Fruit fly (Drosophila melanogaster): ENCODE data around the gene CtsK1.

The CtsK1 gene

dm6 chr3L:13993742-13994719, at the start of gene CtsK1:
TSS of gene CtsK1 (plus strand) at chr3L:13994231.
- TF ChIP-seq CG7745 (tag; optimal IDR thresholded peaks at IDR 0.05) (no peak), jumu (GFP tag; optimal IDR thresholded peaks at IDR 0.05) (no peak), CG1832 (GFP tag; optimal IDR thresholded peaks at IDR 0.05) (no peak), CG8359 (GFP tag; optimal IDR thresholded peaks at IDR 0.05; ENCODE audit: borderline replicate concordance) (no peak), sens-2 (GFP tag; IDR thresholded peaks at IDR 0.05) (no peak), esg (GFP tag; conservative IDR thresholded peaks at IDR 0.05) (0 out of 2 replicates have a peak, but pooled peaks have one; percentile 17), TFAM (GFP tag; optimal IDR thresholded peaks at IDR 0.05) (no peak), CG12659 (GFP tag; optimal IDR thresholded peaks at IDR 0.05) (peak; percentile 58), Lhr (GFP tag; optimal IDR thresholded peaks at IDR 0.05) (peak; percentile 39), fru (optimal IDR thresholded peaks at IDR 0.05) (no peak), CG6813 (GFP tag; optimal IDR thresholded peaks at IDR 0.05) (peak; percentile 1), dati (GFP tag; IDR thresholded peaks at IDR 0.05) (0 out of 2 replicates have a peak, but pooled peaks have one; percentile 4), CG12942 (GFP tag; optimal IDR thresholded peaks at IDR 0.05) (no peak), danr (GFP tag; IDR thresholded peaks at IDR 0.05) (no peak), jing (GFP tag; optimal IDR thresholded peaks at IDR 0.05) (no peak), slbo (GFP tag; IDR thresholded peaks at IDR 0.05) (peak; percentile 49), crc (GFP tag; optimal IDR thresholded peaks at IDR 0.05) (no peak), CG6175 (GFP tag; IDR thresholded peaks at IDR 0.05) (no peak), hbn (GFP tag; IDR thresholded peaks at IDR 0.05; ENCODE audit: partially characterized antibody) (peak; percentile 72), CG2678 (tag; optimal IDR thresholded peaks at IDR 0.05) (peak; percentile 48), CG8290 (GFP tag; optimal IDR thresholded peaks at IDR 0.05) (no peak), CG8290 (tag; optimal IDR thresholded peaks at IDR 0.05) (no peak), yki (optimal IDR thresholded peaks at IDR 0.05) (no peak), MTF-1 (GFP tag; optimal IDR thresholded peaks at IDR 0.05; ENCODE audit: borderline replicate concordance) (no peak), CG10979 (tag; optimal IDR thresholded peaks at IDR 0.05) (peak; percentile 6), Adf1 (GFP tag; IDR thresholded peaks at IDR 0.05) (no peak), dm (GFP tag; optimal IDR thresholded peaks at IDR 0.05) (no peak), CG13424 (tag; optimal IDR thresholded peaks at IDR 0.05) (peak; percentile 30), CG18262 (tag; optimal IDR thresholded peaks at IDR 0.05) (peak; percentile 50), slp2 (GFP tag; optimal IDR thresholded peaks at IDR 0.05) (no peak), chm (GFP tag; IDR thresholded peaks at IDR 0.05) (no peak), sna (GFP tag; IDR thresholded peaks at IDR 0.05; ENCODE audit: partially characterized antibody) (peak; percentile 47; the same call in 1 of the 2 replicates), PHDP (tag; optimal IDR thresholded peaks at IDR 0.05) (peak; percentile 32), CG11247 (GFP tag; IDR thresholded peaks at IDR 0.05) (peak; percentile 51; the same call in 1 of the 2 replicates), D19A (tag; optimal IDR thresholded peaks at IDR 0.05) (peak; percentile 97), toy (GFP tag; IDR thresholded peaks at IDR 0.05) (no peak), stwl (tag; optimal IDR thresholded peaks at IDR 0.05) (peak; percentile 98), CG34224 (GFP tag; IDR thresholded peaks at IDR 0.05; ENCODE audit: partially characterized antibody) (peak; percentile 67; the same call in 2 of the 3 replicates), Taf1 (GFP tag; IDR thresholded peaks at IDR 0.05) (peak; percentile 23; the same call in 1 of the 2 replicates), stc (GFP tag; IDR thresholded peaks at IDR 0.05) (peak; percentile 49; the same call in 1 of the 2 replicates), CG34422 (GFP tag; IDR thresholded peaks at IDR 0.05) (0 out of 3 replicates have a peak, but pooled peaks have one; percentile 54), CG13624 (GFP tag; optimal IDR thresholded peaks at IDR 0.05) (no peak), CG10543 (GFP tag; optimal IDR thresholded peaks at IDR 0.05) (no peak), ci (GFP tag; IDR thresholded peaks at IDR 0.05) (peak; percentile 3; the same call in 1 of the 3 replicates), MBD-R2 (GFP tag; IDR thresholded peaks at IDR 0.05) (no peak; the same call in 1 of the 2 replicates), gem (tag; optimal IDR thresholded peaks at IDR 0.05) (peak; percentile 47), Ets97D (GFP tag; optimal IDR thresholded peaks at IDR 0.05) (peak; percentile 9), abd-A (tag; optimal IDR thresholded peaks at IDR 0.05) (peak; percentile 8)

Data from whole organism, embryonic.